Fruit fly (Drosophila melanogaster) whole organism, embryonic: ENCODE results near the gene Vm32E.
A peak's percentile ranks its signal among the peaks of the same experiment; 100 is the strongest.

Experiments used
- Aef1 ChIP-seq: fragments of 200-800 bp; sonication (Bioruptor generic); IDR thresholded peaks from 3 replicates; pipeline ENCODE4 v1.3.6; 2022; ENCODE audit warnings: missing biosample characterization, missing genetic modification characterization
- Antp ChIP-seq: fragments of 200-800 bp; sonication (Bioruptor generic); optimal IDR thresholded peaks from 3 replicates; lab custom pipeline; 2016; ENCODE audit warnings: missing biosample characterization, missing genetic modification characterization
- Atf-2 ChIP-seq: fragments of 200-800 bp; sonication (Bioruptor generic); optimal IDR thresholded peaks from 2 replicates; lab custom pipeline; 2016; ENCODE audit warnings: missing biosample characterization, missing genetic modification characterization
- BEAF-32 ChIP-seq: fragments of 200-800 bp; sonication (Bioruptor generic); optimal IDR thresholded peaks from 3 replicates; lab custom pipeline; 2017; ENCODE audit warnings: missing biosample characterization, missing genetic modification characterization, mild to moderate bottlenecking, moderate library complexity, missing genetic modification reagents
- Bdp1 ChIP-seq: fragments of 200-800 bp; sonication (Bioruptor generic); optimal IDR thresholded peaks from 3 replicates; lab custom pipeline; 2016; ENCODE audit warnings: missing biosample characterization, missing genetic modification characterization
- CG10267 ChIP-seq: fragments of 200-800 bp; sonication (Bioruptor generic); optimal IDR thresholded peaks from 2 replicates; lab custom pipeline; 2018; ENCODE audit warnings: missing biosample characterization, mild to moderate bottlenecking, missing genetic modification characterization, moderate library complexity
- CG10366 ChIP-seq: fragments of 200-800 bp; sonication (Bioruptor generic); IDR thresholded peaks from 2 replicates; pipeline ENCODE4 v1.3.6; 2022; ENCODE audit warnings: missing biosample characterization, missing genetic modification characterization
- CG1233 ChIP-seq: fragments of 200-800 bp; sonication (Bioruptor generic); optimal IDR thresholded peaks from 4 replicates; lab custom pipeline; 2018; ENCODE audit warnings: missing biosample characterization, mild to moderate bottlenecking, missing genetic modification characterization
- CG12744 ChIP-seq: fragments of 200-800 bp; sonication (Bioruptor generic); optimal IDR thresholded peaks from 2 replicates; lab custom pipeline; 2016; ENCODE audit warnings: missing biosample characterization, missing genetic modification characterization
- CG14441 ChIP-seq: fragments of 200-800 bp; sonication (Bioruptor generic); IDR thresholded peaks from 2 replicates; pipeline ENCODE4 v1.3.6; 2022; ENCODE audit warnings: missing biosample characterization, missing genetic modification characterization
- CG15011 ChIP-seq: fragments of 200-800 bp; sonication (Bioruptor generic); optimal IDR thresholded peaks from 3 replicates; lab custom pipeline; 2018; ENCODE audit warnings: missing biosample characterization, mild to moderate bottlenecking, missing genetic modification characterization
- CG15696 ChIP-seq: fragments of 200-800 bp; sonication (Bioruptor generic); optimal IDR thresholded peaks from 2 replicates; lab custom pipeline; 2019; ENCODE audit warnings: missing biosample characterization, mild to moderate bottlenecking, missing genetic modification characterization, moderate library complexity
- CG16815 ChIP-seq: fragments of 200-800 bp; sonication (Bioruptor generic); optimal IDR thresholded peaks from 3 replicates; lab custom pipeline; 2017; ENCODE audit warnings: missing biosample characterization, mild to moderate bottlenecking, missing genetic modification characterization
- CG17359 ChIP-seq: fragments of 200-800 bp; sonication (Bioruptor generic); optimal IDR thresholded peaks from 3 replicates; lab custom pipeline; 2018; ENCODE audit warnings: missing biosample characterization, mild to moderate bottlenecking, missing genetic modification characterization, moderate library complexity
- CG17802 ChIP-seq: fragments of 200-800 bp; sonication (Bioruptor generic); optimal IDR thresholded peaks from 2 replicates; lab custom pipeline; 2018; ENCODE audit warnings: missing biosample characterization, mild to moderate bottlenecking, missing genetic modification characterization, moderate library complexity
- CG17829 ChIP-seq: fragments of 200-800 bp; optimal IDR thresholded peaks from 2 replicates; lab custom pipeline; 2019; ENCODE audit warnings: missing biosample characterization, mild to moderate bottlenecking, missing genetic modification characterization, moderate library complexity
- CG31365 ChIP-seq: fragments of 200-800 bp; sonication (Bioruptor generic); optimal IDR thresholded peaks from 2 replicates; lab custom pipeline; 2018; ENCODE audit warnings: missing biosample characterization, mild to moderate bottlenecking, missing genetic modification characterization
- CG31441 ChIP-seq: fragments of 200-800 bp; sonication (Bioruptor generic); IDR thresholded peaks from 2 replicates; pipeline ENCODE4 v1.3.6; 2022; ENCODE audit warnings: missing biosample characterization, missing genetic modification characterization
- CG32772 ChIP-seq: fragments of 200-800 bp; sonication (Bioruptor generic); IDR thresholded peaks from 2 replicates; pipeline ENCODE4 v1.3.6; 2022; ENCODE audit warnings: missing biosample characterization, missing genetic modification characterization
- CG6689 ChIP-seq: fragments of 200-800 bp; sonication (Bioruptor generic); IDR thresholded peaks from 2 replicates; pipeline ENCODE4 v1.3.6; 2022; ENCODE audit warnings: missing biosample characterization, missing genetic modification characterization
- CG6791 ChIP-seq: fragments of 200-800 bp; sonication (Bioruptor generic); IDR thresholded peaks from 3 replicates; pipeline ENCODE4 v1.3.6; 2022; ENCODE audit warnings: missing biosample characterization, missing genetic modification characterization; ENCODE audit not compliant: partially characterized antibody
- CG7271 ChIP-seq: fragments of 200-800 bp; sonication (Bioruptor generic); optimal IDR thresholded peaks from 2 replicates; lab custom pipeline; 2018; ENCODE audit warnings: missing biosample characterization, mild to moderate bottlenecking, missing genetic modification characterization, moderate library complexity
- CG8089 ChIP-seq: fragments of 200-800 bp; sonication (Bioruptor generic); optimal IDR thresholded peaks from 3 replicates; lab custom pipeline; 2016; ENCODE audit warnings: missing biosample characterization, missing genetic modification characterization
- CG8281 ChIP-seq: fragments of 200-800 bp; sonication (Bioruptor generic); optimal IDR thresholded peaks from 2 replicates; lab custom pipeline; 2018; ENCODE audit warnings: missing biosample characterization, mild to moderate bottlenecking, missing genetic modification characterization, moderate library complexity
- Camta ChIP-seq: fragments of 200-800 bp; sonication (Bioruptor generic); optimal IDR thresholded peaks from 2 replicates; lab custom pipeline; 2016; ENCODE audit warnings: missing biosample characterization, missing genetic modification characterization
- CkIIα-i1 ChIP-seq: fragments of 200-800 bp; sonication (Bioruptor generic); IDR thresholded peaks from 2 replicates; pipeline ENCODE4 v1.3.6; 2022; ENCODE audit warnings: missing biosample characterization, missing genetic modification characterization
- Fer1 ChIP-seq: fragments of 200-800 bp; sonication (Bioruptor generic); optimal IDR thresholded peaks from 2 replicates; lab custom pipeline; 2017; ENCODE audit warnings: missing biosample characterization, mild to moderate bottlenecking, missing genetic modification characterization
- Fer3 ChIP-seq: fragments of 200-800 bp; sonication (Bioruptor generic); optimal IDR thresholded peaks from 2 replicates; lab custom pipeline; 2018; ENCODE audit warnings: missing biosample characterization, mild to moderate bottlenecking, missing genetic modification characterization, moderate library complexity
- HLH4C ChIP-seq: fragments of 200-800 bp; sonication (Bioruptor generic); IDR thresholded peaks from 3 replicates; pipeline ENCODE4 v1.3.6; 2022; ENCODE audit warnings: missing biosample characterization, missing genetic modification characterization; ENCODE audit not compliant: partially characterized antibody
- Stat92E ChIP-seq, 3 experiments: fragments of >200 bp in 2 of 3; fragments of 200-800 bp in 1 of 3; sonication (Bioruptor generic) in 1 of 3; optimal IDR thresholded peaks; 2 replicates each; lab custom pipeline; 2017 to 2019; ENCODE audit warnings: missing biosample characterization in 3 of 3, missing genetic modification characterization in 3 of 3, mild to moderate bottlenecking in 1 of 3, moderate library complexity in 1 of 3
- TFAM ChIP-seq: fragments of 200-800 bp; sonication (Bioruptor generic); optimal IDR thresholded peaks from 2 replicates; lab custom pipeline; 2017; ENCODE audit warnings: missing biosample characterization, missing genetic modification characterization, inconsistent platforms
- Trl ChIP-seq, 3 experiments: fragments of >200 bp in 2 of 3; fragments of 200-800 bp in 1 of 3; sonication (Bioruptor generic) in 1 of 3; optimal IDR thresholded peaks; 2 replicates in 1 of 3; 3 replicates in 2 of 3; lab custom pipeline; 2016 to 2017; ENCODE audit warnings: missing biosample characterization in 1 of 3, missing genetic modification characterization in 1 of 3
- al ChIP-seq: fragments of 200-800 bp; sonication (Bioruptor generic); IDR thresholded peaks from 2 replicates; pipeline ENCODE4 v1.3.6; 2022; ENCODE audit warnings: missing biosample characterization, missing genetic modification characterization
- bab2 ChIP-seq: fragments of 200-800 bp; sonication (Bioruptor generic); optimal IDR thresholded peaks from 2 replicates; lab custom pipeline; 2016; ENCODE audit warnings: missing biosample characterization, missing genetic modification characterization
- corto ChIP-seq: fragments of 200-800 bp; sonication (Bioruptor generic); optimal IDR thresholded peaks from 2 replicates; lab custom pipeline; 2016; ENCODE audit warnings: missing biosample characterization, mild to moderate bottlenecking, missing genetic modification characterization, moderate library complexity
- gcm2 ChIP-seq: fragments of 200-800 bp; sonication (Bioruptor generic); optimal IDR thresholded peaks from 2 replicates; lab custom pipeline; 2016; ENCODE audit warnings: missing biosample characterization, missing genetic modification characterization
- gro ChIP-seq: fragments of 200-800 bp; sonication (Bioruptor generic); optimal IDR thresholded peaks from 2 replicates; lab custom pipeline; 2016; ENCODE audit warnings: missing biosample characterization, missing genetic modification characterization
- h ChIP-seq: fragments of >200 bp; optimal IDR thresholded peaks from 2 replicates; lab custom pipeline; 2017
- hth ChIP-seq: fragments of >200 bp; optimal IDR thresholded peaks from 2 replicates; lab custom pipeline; 2017; ENCODE audit warnings: inconsistent platforms
- jigr1 ChIP-seq: fragments of 200-800 bp; sonication (Bioruptor generic); IDR thresholded peaks from 3 replicates; pipeline ENCODE4 v1.3.6; 2022; ENCODE audit warnings: missing biosample characterization, missing genetic modification characterization
- jing ChIP-seq: fragments of 200-800 bp; sonication (Bioruptor generic); optimal IDR thresholded peaks from 2 replicates; lab custom pipeline; 2018; ENCODE audit warnings: missing biosample characterization, mild to moderate bottlenecking, missing genetic modification characterization
- lab ChIP-seq: fragments of 200-800 bp; sonication (Bioruptor generic); optimal IDR thresholded peaks from 3 replicates; lab custom pipeline; 2017; ENCODE audit warnings: missing biosample characterization, missing genetic modification characterization, mild to moderate bottlenecking, moderate library complexity, missing genetic modification reagents
- lilli ChIP-seq: fragments of 200-800 bp; sonication (Bioruptor generic); optimal IDR thresholded peaks from 3 replicates; lab custom pipeline; 2016; ENCODE audit warnings: missing biosample characterization, missing genetic modification characterization
- mam ChIP-seq: fragments of 200-800 bp; sonication (Bioruptor generic); optimal IDR thresholded peaks from 3 replicates; lab custom pipeline; 2016; ENCODE audit warnings: missing biosample characterization, missing genetic modification characterization
- nerfin-2 ChIP-seq: fragments of 200-800 bp; sonication (Bioruptor generic); IDR thresholded peaks from 2 replicates; pipeline ENCODE4 v1.3.6; 2022; ENCODE audit warnings: missing biosample characterization, missing genetic modification characterization; ENCODE audit not compliant: partially characterized antibody
- pnt ChIP-seq: fragments of 200-800 bp; sonication (Bioruptor generic); optimal IDR thresholded peaks from 3 replicates; lab custom pipeline; 2016; ENCODE audit warnings: missing biosample characterization, missing genetic modification characterization
- rib ChIP-seq: fragments of 200-800 bp; sonication (Bioruptor generic); IDR thresholded peaks from 2 replicates; pipeline ENCODE4 v1.3.6; 2022; ENCODE audit warnings: missing biosample characterization, missing genetic modification characterization
- slbo ChIP-seq: fragments of 200-800 bp; sonication (Bioruptor generic); IDR thresholded peaks from 2 replicates; pipeline ENCODE4 v1.3.6; 2022; ENCODE audit warnings: missing biosample characterization, missing genetic modification characterization
- sug ChIP-seq: fragments of 200-800 bp; optimal IDR thresholded peaks from 2 replicates; lab custom pipeline; 2019; ENCODE audit warnings: missing biosample characterization, mild to moderate bottlenecking, missing genetic modification characterization, moderate library complexity
- tna ChIP-seq: fragments of 200-800 bp; sonication (Bioruptor generic); IDR thresholded peaks from 2 replicates; pipeline ENCODE4 v1.3.6; 2022; ENCODE audit warnings: missing biosample characterization, missing genetic modification characterization; ENCODE audit not compliant: partially characterized antibody
- toy ChIP-seq: fragments of 200-800 bp; sonication (Bioruptor generic); IDR thresholded peaks from 2 replicates; pipeline ENCODE4 v1.3.6; 2022; ENCODE audit warnings: missing biosample characterization, missing genetic modification characterization

Gene Vm32E

dm6 chr2L:11192691-11193090, 21.2 kb upstream of the Vm32E start (continued):
- TF ChIP-seq pnt (peak; percentile 60), Trl (optimal IDR thresholded peaks at IDR 0.05; lab: Kevin White, UChicago) (no peak), Trl (GFP tag; optimal IDR thresholded peaks at IDR 0.05; lab: Kevin White, UChicago) (no peak), CG17802 (no peak), CG17359 (tag; lab: Kevin White, UChicago) (peak; percentile 58), jigr1 (GFP tag; lab: Robert Waterston, UW) (no peak), CG6791 (GFP tag; lab: Robert Waterston, UW) (no peak), CG1233 (GFP tag; lab: Kevin White, UChicago) (peak; percentile 40), Fer1 (GFP tag; lab: Kevin White, UChicago) (no peak), Atf-2 (GFP tag; lab: Kevin White, UChicago) (no peak), lab (GFP tag; lab: Kevin White, UChicago) (no peak), CG31441 (GFP tag; lab: Robert Waterston, UW) (peak; percentile 64), BEAF-32 (GFP tag; lab: Kevin White, UChicago) (no peak), CG6689 (GFP tag; lab: Robert Waterston, UW) (peak; percentile 75), corto (GFP tag; lab: Kevin White, UChicago) (no peak), CG12744 (GFP tag; lab: Kevin White, UChicago) (no peak), HLH4C (GFP tag; lab: Robert Waterston, UW) (no peak), CG15011 (GFP tag; lab: Kevin White, UChicago) (no peak), Camta (no peak), CG10267 (peak; percentile 36), tna (GFP tag; lab: Robert Waterston, UW) (no peak), Stat92E (GFP tag; optimal IDR thresholded peaks at IDR 0.05; lab: Kevin White, UChicago) (no peak), CG8089 (GFP tag; lab: Kevin White, UChicago) (peak; percentile 46), Aef1 (GFP tag; lab: Robert Waterston, UW) (0 out of 3 replicates have a peak, but pooled peaks have one; percentile 19), bab2 (GFP tag; lab: Kevin White, UChicago) (peak; percentile 62), Antp (GFP tag; lab: Kevin White, UChicago) (peak; percentile 56), CG8281 (tag; lab: Kevin White, UChicago) (no peak), Bdp1 (peak; percentile 37), mam (GFP tag; lab: Kevin White, UChicago) (no peak), CkIIα-i1 (GFP tag; lab: Robert Waterston, UW) (no peak), CG10366 (GFP tag; lab: Robert Waterston, UW) (peak; percentile 38), sug (no peak), lilli (GFP tag; lab: Kevin White, UChicago) (peak; percentile 7), jing (GFP tag; lab: Kevin White, UChicago) (peak; percentile 70), gro (GFP tag; lab: Kevin White, UChicago) (no peak), slbo (GFP tag; lab: Robert Waterston, UW) (no peak), nerfin-2 (GFP tag; lab: Robert Waterston, UW) (no peak), TFAM (GFP tag; lab: Kevin White, UChicago) (no peak), CG16815 (GFP tag; lab: Kevin White, UChicago) (peak; percentile 46), CG31365 (no peak), rib (GFP tag; lab: Robert Waterston, UW) (no peak), Fer3 (tag; lab: Kevin White, UChicago) (no peak), CG7271 (tag; lab: Kevin White, UChicago) (no peak), h (lab: Kevin White, UChicago) (no peak), toy (GFP tag; lab: Robert Waterston, UW) (no peak), gcm2 (GFP tag; lab: Kevin White, UChicago) (no peak), CG32772 (GFP tag; lab: Robert Waterston, UW) (peak; percentile 30; the same call in 1 of the 2 replicates), CG17829 (tag; lab: Kevin White, UChicago) (peak; percentile 68), CG15696 (tag; lab: Kevin White, UChicago) (peak; percentile 19), hth (lab: Kevin White, UChicago) (no peak), al (GFP tag; lab: Robert Waterston, UW) (no peak), CG14441 (GFP tag; lab: Robert Waterston, UW) (peak; percentile 61; the same call in 1 of the 2 replicates)
- TF ChIP-seq, all 482 proteins: peak for 235
